Worm (Caenorhabditis elegans) whole organism, L4/young adult: Measurements from ENCODE around the gene F57A8.1.

Source experiments
- W03F9.2 ChIP-seq: fragments of 150-350 bp; optimal IDR thresholded peaks from 2 replicates; lab custom pipeline; 2014; ENCODE audit warnings: missing biosample characterization, missing genetic modification characterization
- dao-5 ChIP-seq: sonication (generic microtip); optimal IDR thresholded peaks from 2 replicates; lab custom pipeline; 2016; ENCODE audit warnings: missing genotype, missing genetic modification characterization, moderate library complexity, missing compliant biosample characterization
- him-1 ChIP-seq: sonication (generic microtip); optimal IDR thresholded peaks from 2 replicates; lab custom pipeline; 2016; ENCODE audit warnings: missing genotype, missing genetic modification reagents, missing genetic modification characterization, missing compliant biosample characterization

The F57A8.1 gene

ce11 chrV:10083999-10084468 is 46.9 kb downstream of the F57A8.1 start, which contains the start of gene nhr-12:
nhr-12 (minus strand) TSS chrV:10084049.
- TF ChIP-seq dao-5 (tag; lab: Kevin White, UChicago) = no peak
- no peak for TF ChIP-seq W03F9.2 (tag; lab: Kevin White, UChicago)
- TF ChIP-seq him-1 (tag; lab: Kevin White, UChicago) = no peak

DNA sequence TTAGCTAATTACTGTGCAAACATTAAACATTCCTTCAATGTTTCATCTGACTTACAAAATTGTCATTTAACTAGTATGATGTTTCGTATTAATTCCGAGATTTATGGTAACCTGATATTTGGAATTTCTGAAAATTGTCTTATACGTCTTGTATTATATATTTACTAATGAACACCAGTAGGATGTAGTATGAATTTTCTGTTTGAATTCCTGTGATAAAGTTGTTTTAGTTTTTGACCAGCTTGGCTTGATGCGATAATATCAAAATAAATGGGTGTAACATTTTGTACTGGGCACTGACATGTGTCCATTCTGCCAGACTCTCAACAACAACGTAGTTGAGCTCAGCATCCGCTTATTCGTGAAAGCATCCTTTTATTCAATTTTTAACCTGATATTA is 47.7 kb downstream of the F57A8.1 start, which contains the start of gene R04B5.6:
Gene R04B5.6, plus strand, starts transcription at position 301 of the 400 bp plus-strand sequence.
- TF ChIP-seq him-1 (tag; lab: Kevin White, UChicago) (no peak), dao-5 (tag; lab: Kevin White, UChicago) (no peak), W03F9.2 (tag; lab: Kevin White, UChicago) (no peak)

DNA sequence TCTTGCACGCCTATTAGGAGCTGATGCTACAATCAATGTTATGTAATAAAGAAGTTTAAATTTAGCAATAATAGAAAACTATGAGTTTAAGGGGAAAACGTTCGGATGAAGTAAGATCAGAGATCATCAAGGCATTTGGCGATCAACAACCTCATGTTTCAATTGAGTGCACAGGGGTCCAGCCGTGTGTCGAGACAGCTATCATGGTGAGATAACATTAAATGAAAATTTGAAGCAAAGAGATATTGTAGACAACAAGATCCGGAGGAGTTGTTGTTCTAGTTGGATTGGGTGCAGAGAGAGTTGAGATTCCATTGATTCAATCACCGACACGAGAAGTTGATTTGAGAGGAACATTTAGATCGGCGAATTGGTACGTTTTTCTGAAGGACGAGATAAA is 49.0 kb downstream of the F57A8.1 start:
- TF ChIP-seq dao-5 (tag; lab: Kevin White, UChicago) = no peak
- TF ChIP-seq him-1 (tag; lab: Kevin White, UChicago) = no peak
- TF ChIP-seq W03F9.2 (tag; lab: Kevin White, UChicago) = no peak

ce11 chrV:10087103-10087502 is 50.0 kb downstream of the F57A8.1 start, which contains the start of gene R04B5.5:
R04B5.5 (plus strand) TSS chrV:10087480.
- TF ChIP-seq dao-5 (tag; lab: Kevin White, UChicago) (no peak), W03F9.2 (tag; lab: Kevin White, UChicago) (no peak), him-1 (tag; lab: Kevin White, UChicago) (no peak)

DNA sequence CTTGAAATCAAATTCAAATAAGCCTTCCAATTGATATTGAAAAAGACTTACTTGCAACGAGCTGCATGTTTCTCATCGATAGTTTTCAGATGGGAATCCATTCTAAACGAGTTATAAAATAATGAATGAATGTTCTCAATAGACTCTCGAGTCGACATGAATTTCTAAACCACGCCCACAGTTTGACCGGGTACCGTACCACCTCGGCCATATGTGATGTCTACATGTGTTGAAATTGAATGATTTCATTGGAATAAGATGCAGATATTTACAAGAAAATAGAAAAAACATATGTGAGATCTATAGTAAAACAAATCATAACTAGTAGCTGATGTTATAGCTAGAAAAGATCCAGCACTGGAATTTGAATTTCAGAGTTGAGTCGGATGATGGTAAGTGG is 53.3 kb downstream of the F57A8.1 start, which contains the start of gene R04B5.7:
Gene R04B5.7, minus strand, starts transcription at position 101 of the 400 bp plus-strand sequence.
- TF ChIP-seq dao-5 (tag; lab: Kevin White, UChicago) (no peak), him-1 (tag; lab: Kevin White, UChicago) (no peak), W03F9.2 (tag; lab: Kevin White, UChicago) (no peak)

- no peak for TF ChIP-seq dao-5 (tag; lab: Kevin White, UChicago)
- TF ChIP-seq W03F9.2 (tag; lab: Kevin White, UChicago) = no peak
- no peak for TF ChIP-seq him-1 (tag; lab: Kevin White, UChicago)
These were observed 54.0 kb downstream of the F57A8.1 start, which contains the start of gene R04B5.11 for ce11 chrV:10091152-10091551. R04B5.11 (minus strand) TSS chrV:10091252.

DNA sequence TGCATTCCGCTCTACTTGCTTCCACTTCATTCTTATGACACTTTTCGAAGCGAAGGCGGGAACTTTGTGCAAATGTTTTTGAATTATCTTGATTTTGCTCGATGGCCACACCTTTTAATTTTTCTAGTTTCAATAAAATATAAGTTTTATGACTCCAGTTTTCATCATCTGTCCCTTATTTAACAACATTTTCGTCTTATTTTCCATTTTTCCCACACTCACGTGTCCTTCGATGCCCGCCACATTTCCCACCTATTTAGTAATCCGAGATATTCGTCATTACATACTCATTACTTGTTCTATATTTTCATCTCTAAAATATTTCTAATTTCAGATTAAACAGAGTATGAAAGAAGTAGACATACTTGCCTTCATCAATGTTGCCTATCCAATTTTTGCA is 57.2 kb downstream of the F57A8.1 start, which contains the start of gene srd-49:
Gene srd-49, plus strand, starts transcription at position 301 of the 400 bp plus-strand sequence.
- no peak for TF ChIP-seq dao-5 (tag; lab: Kevin White, UChicago)
- TF ChIP-seq him-1 (tag; lab: Kevin White, UChicago) = no peak
- no peak for TF ChIP-seq W03F9.2 (tag; lab: Kevin White, UChicago)

DNA sequence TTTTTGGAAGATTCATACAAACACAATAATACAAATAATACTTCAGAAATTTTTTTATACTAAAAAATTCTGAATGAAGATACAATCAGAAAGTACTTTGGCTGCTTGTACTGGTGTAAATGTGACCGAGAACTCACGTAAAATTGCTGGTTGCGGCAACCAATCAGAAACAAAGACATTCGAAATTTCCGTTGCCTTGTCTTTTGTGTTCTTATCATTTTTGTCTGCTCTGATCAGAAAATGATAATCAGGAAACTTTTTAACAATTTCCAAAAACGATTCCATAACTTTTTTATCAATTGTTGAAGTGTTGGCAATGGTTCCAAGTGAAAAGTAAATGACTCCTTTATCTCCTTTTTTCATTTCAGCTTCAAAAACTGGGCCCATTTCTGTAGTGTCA is 59.8 kb downstream of the F57A8.1 start:
- TF ChIP-seq him-1 (tag; lab: Kevin White, UChicago) = no peak
- no peak for TF ChIP-seq dao-5 (tag; lab: Kevin White, UChicago)
- no peak for TF ChIP-seq W03F9.2 (tag; lab: Kevin White, UChicago)
